Worm (Caenorhabditis elegans) whole organism, midembryonic: Measurements from ENCODE around the gene cpr-9.

Source experiments
- T22C8.4 ChIP-seq: fragments of 200-800 bp; sonication (Bioruptor generic); IDR thresholded peaks from 2 replicates; pipeline ENCODE4 v1.3.6; 2022; ENCODE audit warnings: missing genetic modification characterization, missing compliant biosample characterization
- flt-1 ChIP-seq: fragments of 200-800 bp; sonication (Bioruptor generic); IDR thresholded peaks from 2 replicates; pipeline ENCODE4 v1.3.6; 2022; ENCODE audit warnings: missing genetic modification characterization, missing compliant biosample characterization
- klf-2 ChIP-seq: fragments of 200-800 bp; sonication (Bioruptor generic); conservative IDR thresholded peaks from 2 replicates; pipeline ENCODE4 v1.3.6; 2022; ENCODE audit warnings: missing genetic modification reagents, missing genetic modification characterization, missing compliant biosample characterization
- med-1 ChIP-seq: sonication (generic microtip); optimal IDR thresholded peaks from 2 replicates; lab custom pipeline; 2017; ENCODE audit warnings: missing genetic modification characterization, mild to moderate bottlenecking, missing compliant biosample characterization, antibody characterized with exemption, missing genetic modification reagents; ENCODE audit not compliant: insufficient read depth
- ref-1 ChIP-seq: fragments of 200-800 bp; sonication (Bioruptor generic); conservative IDR thresholded peaks from 2 replicates; pipeline ENCODE4 v1.3.6; 2022; ENCODE audit warnings: missing genetic modification reagents, missing genetic modification characterization, missing compliant biosample characterization
- tab-1 ChIP-seq: fragments of 200-800 bp; sonication (Bioruptor generic); IDR thresholded peaks from 2 replicates; pipeline ENCODE4 v1.3.6; 2022; ENCODE audit warnings: missing genetic modification characterization, missing compliant biosample characterization
- ztf-23 ChIP-seq: fragments of 200-800 bp; sonication (Bioruptor generic); IDR thresholded peaks from 2 replicates; pipeline ENCODE4 v1.3.6; 2022; ENCODE audit warnings: missing genetic modification reagents, missing genetic modification characterization, missing compliant biosample characterization
- ztf-29 ChIP-seq: fragments of 200-800 bp; sonication (Bioruptor generic); IDR thresholded peaks from 2 replicates; pipeline ENCODE4 v1.3.6; 2022; ENCODE audit warnings: missing genetic modification reagents, missing genetic modification characterization, missing compliant biosample characterization

DNA sequence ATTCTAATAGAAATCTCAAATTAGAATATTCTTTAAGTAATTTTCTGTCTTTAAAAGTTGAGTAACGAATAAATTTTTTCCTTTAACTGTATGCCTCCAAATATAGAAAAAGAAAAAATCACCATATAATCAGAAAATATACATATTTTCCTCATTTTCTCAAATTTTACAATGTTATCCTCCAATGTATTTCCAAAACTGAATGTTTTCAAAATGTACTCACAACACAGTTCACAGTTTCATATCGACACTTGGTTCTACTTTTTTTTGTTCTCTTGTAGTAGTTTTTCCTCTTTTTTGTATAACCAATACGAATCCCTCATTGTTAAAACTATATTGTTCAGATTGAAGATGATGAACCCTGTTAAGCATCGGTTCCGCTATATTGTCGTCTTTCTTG is 50.7 kb downstream of the cpr-9 start, which contains the start of gene F10C2.7:
- no peak for TF ChIP-seq klf-2
- no peak for TF ChIP-seq ref-1
- TF ChIP-seq ztf-23 (GFP tag; lab: Robert Waterston, UW), result no peak
- no peak for TF ChIP-seq ztf-29 (GFP tag; lab: Robert Waterston, UW)
- no peak for TF ChIP-seq flt-1
- TF ChIP-seq tab-1 (GFP tag; lab: Robert Waterston, UW), result no peak
- TF ChIP-seq med-1, result no peak
- no peak for TF ChIP-seq T22C8.4 (GFP tag; lab: Robert Waterston, UW)
